Worm (Caenorhabditis elegans) whole organism, L1 larva: Measurements from ENCODE around the gene T22C8.3.

ENCODE experiments used
- C04F5.9 ChIP-seq: sonication (generic microtip); optimal IDR thresholded peaks from 2 replicates; lab custom pipeline; 2016; ENCODE audit warnings: missing genetic modification characterization, missing compliant biosample characterization
- C16A3.4 ChIP-seq: fragments of 150-350 bp; optimal IDR thresholded peaks from 2 replicates; lab custom pipeline; 2014; ENCODE audit warnings: missing biosample characterization, missing genetic modification characterization
- C34B4.2 ChIP-seq: sonication (generic microtip); optimal IDR thresholded peaks from 2 replicates; lab custom pipeline; 2017; ENCODE audit warnings: mild to moderate bottlenecking, missing genetic modification characterization, missing compliant biosample characterization
- F16B12.6 ChIP-seq: fragments of 150-350 bp; optimal IDR thresholded peaks from 2 replicates; lab custom pipeline; 2014; ENCODE audit warnings: missing biosample characterization, missing genetic modification characterization
- aha-1 ChIP-seq: fragments of 150-350 bp; optimal IDR thresholded peaks from 2 replicates; lab custom pipeline; 2014; ENCODE audit warnings: missing biosample characterization, missing genetic modification characterization
- aly-2 ChIP-seq: fragments of 150-350 bp; optimal IDR thresholded peaks from 2 replicates; lab custom pipeline; 2014; ENCODE audit warnings: missing biosample characterization, missing genetic modification characterization
- blmp-1 ChIP-seq: fragments of 150-350 bp; optimal IDR thresholded peaks from 2 replicates; lab custom pipeline; 2014; ENCODE audit warnings: missing biosample characterization, missing genetic modification characterization
- ceh-63 ChIP-seq: fragments of 200-800 bp; sonication (Bioruptor generic); optimal IDR thresholded peaks from 2 replicates; lab custom pipeline; 2018; ENCODE audit warnings: mild to moderate bottlenecking, missing genetic modification characterization, missing compliant biosample characterization
- ceh-82 ChIP-seq, 3 experiments: fragments of 150-350 bp in 1 of 3; sonication (generic microtip) in 2 of 3; optimal IDR thresholded peaks; 2 replicates each; lab custom pipeline; 2014 to 2017; ENCODE audit warnings: missing biosample characterization in 3 of 3, missing genetic modification characterization in 3 of 3
- ceh-88 ChIP-seq: fragments of 200-800 bp; sonication (Bioruptor generic); IDR thresholded peaks from 2 replicates; pipeline ENCODE4 v1.3.6; 2022; ENCODE audit warnings: missing genetic modification characterization, missing compliant biosample characterization
- ceh-90 ChIP-seq: sonication (generic microtip); optimal IDR thresholded peaks from 2 replicates; lab custom pipeline; 2016; ENCODE audit warnings: missing genetic modification characterization, missing compliant biosample characterization
- dpl-1 ChIP-seq, 3 experiments: fragments of 150-350 bp in 2 of 3; sonication (generic microtip) in 1 of 3; optimal IDR thresholded peaks; 2 replicates each; lab custom pipeline; 2014 to 2017; ENCODE audit warnings: missing biosample characterization in 3 of 3, missing genetic modification characterization in 3 of 3, missing genetic modification reagents in 3 of 3
- dsc-1 ChIP-seq: sonication (generic microtip); optimal IDR thresholded peaks from 2 replicates; lab custom pipeline; 2016; ENCODE audit warnings: mild to moderate bottlenecking, missing genetic modification characterization, missing compliant biosample characterization
- efl-1 ChIP-seq, 4 experiments: fragments of 150-350 bp; optimal IDR thresholded peaks in 3 of 4; peaks in 1 of 4; 1 replicate in 1 of 4; 2 replicates in 3 of 4; lab custom pipeline; 2014; ENCODE audit warnings: missing biosample characterization in 2 of 4, missing genetic modification characterization in 2 of 4, missing genetic modification reagents in 2 of 4
- egl-13 ChIP-seq: sonication (generic microtip); optimal IDR thresholded peaks from 2 replicates; lab custom pipeline; 2016; ENCODE audit warnings: missing genotype, missing genetic modification reagents, missing genetic modification characterization, missing compliant biosample characterization
- egl-27 ChIP-seq, 2 experiments: fragments of 150-350 bp in 1 of 2; sonication (generic microtip); optimal IDR thresholded peaks; 3 replicates each; lab custom pipeline; 2017 to 2018; ENCODE audit warnings: missing biosample characterization in 2 of 2, missing genetic modification characterization in 2 of 2, missing genetic modification reagents in 2 of 2
- elt-2 ChIP-seq: sonication (generic microtip); optimal IDR thresholded peaks from 2 replicates; lab custom pipeline; 2016; ENCODE audit warnings: missing genetic modification characterization, mild to moderate bottlenecking, inconsistent platforms, missing compliant biosample characterization, missing genetic modification reagents
- elt-3 ChIP-seq, 6 experiments: fragments of 150-350 bp in 1 of 6; sonication (generic microtip); optimal IDR thresholded peaks; 2 replicates each; lab custom pipeline; 2017 to 2018; ENCODE audit warnings: missing biosample characterization in 6 of 6, missing genetic modification characterization in 6 of 6, inconsistent platforms in 1 of 6
- ets-5 ChIP-seq: fragments of 200-800 bp; sonication (Bioruptor generic); IDR thresholded peaks from 2 replicates; pipeline ENCODE4 v1.3.6; 2022; ENCODE audit warnings: missing genetic modification characterization, missing compliant biosample characterization
- fkh-10 ChIP-seq: sonication (generic microtip); optimal IDR thresholded peaks from 2 replicates; lab custom pipeline; 2017; ENCODE audit warnings: missing biosample characterization, missing genetic modification reagents, missing genetic modification characterization
- fkh-4 ChIP-seq: sonication (generic microtip); optimal IDR thresholded peaks from 2 replicates; lab custom pipeline; 2016; ENCODE audit warnings: missing compliant biosample characterization, missing genetic modification characterization, borderline replicate concordance
- fkh-8 ChIP-seq: sonication (generic microtip); optimal IDR thresholded peaks from 2 replicates; lab custom pipeline; 2016; ENCODE audit warnings: mild to moderate bottlenecking, missing genetic modification characterization, missing compliant biosample characterization
- irx-1 ChIP-seq: sonication (generic microtip); optimal IDR thresholded peaks from 2 replicates; lab custom pipeline; 2016; ENCODE audit warnings: missing genetic modification characterization, missing compliant biosample characterization
- isw-1 ChIP-seq: fragments of 200-800 bp; sonication (Bioruptor generic); IDR thresholded peaks from 2 replicates; pipeline ENCODE4 v1.3.6; 2022; ENCODE audit warnings: missing genetic modification characterization, missing compliant biosample characterization
- jun-1 ChIP-seq: fragments of 150-350 bp; optimal IDR thresholded peaks from 2 replicates; lab custom pipeline; 2014; ENCODE audit warnings: missing biosample characterization, missing genetic modification reagents, missing genetic modification characterization
- lin-14 ChIP-seq: fragments of 200-800 bp; sonication (Bioruptor generic); optimal IDR thresholded peaks from 2 replicates; lab custom pipeline; 2018; ENCODE audit warnings: mild to moderate bottlenecking, missing genetic modification characterization, moderate library complexity, missing compliant biosample characterization
- lin-35 ChIP-seq, 2 experiments: fragments of 150-350 bp; optimal IDR thresholded peaks; 2 replicates each; lab custom pipeline; 2014; ENCODE audit warnings: missing biosample characterization in 2 of 2, missing genetic modification characterization in 2 of 2, missing genetic modification reagents in 2 of 2
- lsy-2 ChIP-seq, 2 experiments: fragments of 150-350 bp; optimal IDR thresholded peaks; 2 replicates each; lab custom pipeline; 2014; ENCODE audit warnings: missing biosample characterization in 2 of 2, missing genetic modification characterization in 2 of 2
- mab-9 ChIP-seq: fragments of 200-800 bp; sonication (Bioruptor generic); IDR thresholded peaks from 2 replicates; pipeline ENCODE4 v1.3.6; 2022; ENCODE audit warnings: missing genetic modification reagents, missing genetic modification characterization, missing compliant biosample characterization
- nhr-11 ChIP-seq: fragments of 150-350 bp; optimal IDR thresholded peaks from 2 replicates; lab custom pipeline; 2014; ENCODE audit warnings: missing biosample characterization, missing genetic modification characterization
- nhr-12 ChIP-seq: sonication (generic microtip); optimal IDR thresholded peaks from 2 replicates; lab custom pipeline; 2017; ENCODE audit warnings: missing biosample characterization, missing genetic modification characterization
- nhr-71 ChIP-seq: sonication (generic microtip); optimal IDR thresholded peaks from 2 replicates; lab custom pipeline; 2016; ENCODE audit warnings: mild to moderate bottlenecking, missing genetic modification characterization, moderate library complexity, missing compliant biosample characterization
- nhr-85 ChIP-seq: sonication (generic microtip); peaks from one replicate; lab custom pipeline; 2016; ENCODE audit warnings: missing genetic modification characterization, inconsistent platforms, missing compliant biosample characterization
- nhr-90 ChIP-seq: sonication (generic microtip); optimal IDR thresholded peaks from 2 replicates; lab custom pipeline; 2016; ENCODE audit warnings: mild to moderate bottlenecking, missing genetic modification characterization, missing compliant biosample characterization; ENCODE audit not compliant: poor library complexity
- pag-3 ChIP-seq: sonication (generic microtip); optimal IDR thresholded peaks from 2 replicates; lab custom pipeline; 2017; ENCODE audit warnings: missing genetic modification characterization, mild to moderate bottlenecking, missing compliant biosample characterization, antibody characterized with exemption, borderline replicate concordance; ENCODE audit not compliant: insufficient read depth
- snu-23 ChIP-seq: sonication (generic microtip); optimal IDR thresholded peaks from 2 replicates; lab custom pipeline; 2016; ENCODE audit warnings: missing genetic modification characterization, missing compliant biosample characterization
- sox-4 ChIP-seq: sonication (generic microtip); optimal IDR thresholded peaks from 2 replicates; lab custom pipeline; 2016; ENCODE audit warnings: missing genetic modification characterization, missing compliant biosample characterization
- tbx-2 ChIP-seq: sonication (generic microtip); optimal IDR thresholded peaks from 2 replicates; lab custom pipeline; 2016; ENCODE audit warnings: missing genetic modification characterization, missing compliant biosample characterization
- unc-30 ChIP-seq: sonication (generic microtip); optimal IDR thresholded peaks from 2 replicates; lab custom pipeline; 2017; ENCODE audit warnings: missing biosample characterization, missing genetic modification characterization
- unc-62 ChIP-seq: fragments of 150-350 bp; optimal IDR thresholded peaks from 2 replicates; lab custom pipeline; 2014; ENCODE audit warnings: missing biosample characterization, missing genetic modification reagents, missing genetic modification characterization
- unc-98 ChIP-seq: fragments of 200-800 bp; sonication (Bioruptor generic); IDR thresholded peaks from 2 replicates; pipeline ENCODE4 v1.3.6; 2022; ENCODE audit warnings: missing genetic modification characterization, missing compliant biosample characterization
- zip-4 ChIP-seq: fragments of 200-800 bp; sonication (Bioruptor generic); optimal IDR thresholded peaks from 2 replicates; lab custom pipeline; 2018; ENCODE audit warnings: mild to moderate bottlenecking, missing genetic modification characterization, moderate library complexity, missing compliant biosample characterization
- ztf-11 ChIP-seq, 2 experiments: sonication (generic microtip); optimal IDR thresholded peaks; 2 replicates each; lab custom pipeline; 2016 to 2017; ENCODE audit warnings: missing genetic modification characterization in 2 of 2, missing biosample characterization in 1 of 2, missing compliant biosample characterization in 1 of 2
- ztf-4 ChIP-seq: fragments of 150-350 bp; optimal IDR thresholded peaks from 2 replicates; lab custom pipeline; 2014; ENCODE audit warnings: missing biosample characterization, missing genetic modification characterization

T22C8.3 gene

ce11 chrII:8646437-8646836, 24.7 kb upstream of the T22C8.3 start:
- TF ChIP-seq snu-23 (GFP tag; lab: Kevin White, UChicago) (no peak), sox-4 (tag; lab: Kevin White, UChicago) (no peak), ztf-4 (tag; lab: Kevin White, UChicago) (no peak), ceh-63 (GFP tag; lab: Kevin White, UChicago) (no peak), C34B4.2 (tag; lab: Kevin White, UChicago) (no peak), irx-1 (no peak), nhr-85 (tag; lab: Kevin White, UChicago) (no peak), ceh-90 (tag; lab: Kevin White, UChicago) (no peak), ztf-11 (tag; optimal IDR thresholded peaks at IDR 0.05; lab: Kevin White, UChicago) (no peak), pag-3 (no peak), egl-27 (tag; optimal IDR thresholded peaks at IDR 0.05; lab: Kevin White, UChicago) (no peak), elt-2 (no peak), unc-30 (no peak), isw-1 (GFP tag; lab: Robert Waterston, UW) (no peak), zip-4 (GFP tag; lab: Kevin White, UChicago) (no peak), aha-1 (no peak)

DNA sequence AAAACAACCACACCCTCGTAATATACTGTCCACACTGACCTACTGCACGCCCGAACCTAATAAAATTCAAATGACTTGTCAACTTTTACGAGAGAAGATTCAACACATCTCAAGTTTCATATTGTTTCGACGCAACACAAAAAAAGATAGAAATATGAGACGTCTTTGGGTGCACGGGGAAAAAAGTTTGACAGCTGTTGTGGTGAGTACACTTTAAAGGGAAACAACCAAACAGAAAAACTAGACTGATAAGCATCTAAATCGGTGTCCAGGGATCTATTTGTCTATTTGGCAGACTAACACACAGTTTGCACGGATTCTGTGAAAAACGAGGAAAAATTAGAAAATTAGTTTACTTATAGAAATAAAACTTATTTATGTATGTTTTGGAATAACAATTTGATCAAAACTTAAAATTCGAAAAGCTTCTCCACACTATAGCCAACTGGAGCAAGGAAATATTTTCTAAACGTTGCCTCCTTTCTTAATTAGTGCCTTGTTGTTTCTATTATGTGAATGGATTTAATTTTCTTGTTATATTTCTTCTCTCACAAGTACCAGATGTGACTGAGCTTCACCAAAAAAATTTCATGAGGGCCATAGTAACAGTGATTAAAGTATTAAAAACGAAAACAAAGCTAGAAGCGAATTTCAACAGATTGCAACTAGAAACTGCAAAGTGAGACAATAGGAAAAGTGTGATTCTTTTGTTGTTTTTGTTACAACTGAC, 22.0 kb upstream of the T22C8.3 start:
- TF ChIP-seq unc-30 (no peak), isw-1 (GFP tag; lab: Robert Waterston, UW) (no peak), fkh-8 (tag; lab: Kevin White, UChicago) (no peak), C16A3.4 (tag; lab: Kevin White, UChicago) (no peak), ceh-82 (tag; optimal IDR thresholded peaks at IDR 0.05; lab: Kevin White, UChicago) (no peak), elt-3 (tag; optimal IDR thresholded peaks at IDR 0.05; lab: Kevin White, UChicago) (no peak), aly-2 (tag; lab: Kevin White, UChicago) (no peak), nhr-90 (tag; lab: Kevin White, UChicago) (no peak), mab-9 (GFP tag; lab: Robert Waterston, UW) (no peak), nhr-12 (tag; lab: Kevin White, UChicago) (no peak), unc-98 (GFP tag; lab: Robert Waterston, UW) (no peak), lsy-2 (tag; optimal IDR thresholded peaks at IDR 0.05; lab: Kevin White, UChicago) (peak in 1 of 2 experiments; percentile 20), jun-1 (tag; lab: Kevin White, UChicago) (no peak), egl-13 (tag; lab: Kevin White, UChicago) (no peak), nhr-71 (tag; lab: Kevin White, UChicago) (peak; percentile 18), fkh-4 (tag; lab: Kevin White, UChicago) (peak; percentile 76), efl-1 (optimal IDR thresholded peaks at IDR 0.05; lab: Kevin White, UChicago) (no peak), efl-1 (GFP tag; optimal IDR thresholded peaks at IDR 0.05 in 1 of 2; lab: Kevin White, UChicago) (peak in 1 of 2 experiments; percentile 67), zip-4 (GFP tag; lab: Kevin White, UChicago) (no peak), dsc-1 (peak; percentile 90), ceh-63 (GFP tag; lab: Kevin White, UChicago) (no peak), tbx-2 (no peak), ceh-88 (GFP tag; lab: Robert Waterston, UW) (no peak), lin-14 (GFP tag; lab: Kevin White, UChicago) (peak; percentile 58), lin-35 (GFP tag; optimal IDR thresholded peaks at IDR 0.05; lab: Kevin White, UChicago) (no peak), F16B12.6 (tag; lab: Kevin White, UChicago) (no peak), ets-5 (GFP tag; lab: Robert Waterston, UW) (no peak), snu-23 (GFP tag; lab: Kevin White, UChicago) (no peak), nhr-11 (no peak), fkh-10 (no peak), dpl-1 (GFP tag; optimal IDR thresholded peaks at IDR 0.05; lab: Kevin White, UChicago) (no peak), C04F5.9 (tag; lab: Kevin White, UChicago) (no peak), unc-62 (GFP tag; lab: Kevin White, UChicago) (no peak), blmp-1 (tag; lab: Kevin White, UChicago) (peak; percentile 37), aha-1 (no peak)
